Fruit fly (Drosophila melanogaster) whole organism, embryonic: Measurements from ENCODE around the gene pHCl-1.
A peak's percentile ranks its signal among the peaks of the same experiment; 100 is the strongest.

Experiments used
- ATbp ChIP-seq: fragments of 200-800 bp; sonication (Bioruptor generic); optimal IDR thresholded peaks from 2 replicates; lab custom pipeline; 2017; ENCODE audit warnings: missing biosample characterization, mild to moderate bottlenecking, missing genetic modification characterization, missing genetic modification reagents
- Atf-2 ChIP-seq: fragments of 200-800 bp; sonication (Bioruptor generic); optimal IDR thresholded peaks from 2 replicates; lab custom pipeline; 2016; ENCODE audit warnings: missing biosample characterization, missing genetic modification characterization
- C15 ChIP-seq: fragments of 200-800 bp; sonication (Bioruptor generic); IDR thresholded peaks from 3 replicates; pipeline ENCODE4 v1.3.6; 2022; ENCODE audit warnings: missing biosample characterization, missing genetic modification characterization
- CG10959 ChIP-seq: fragments of 200-800 bp; sonication (Bioruptor generic); IDR thresholded peaks from 2 replicates; pipeline ENCODE4 v1.3.6; 2022; ENCODE audit warnings: missing biosample characterization, missing genetic modification characterization
- CG13296 ChIP-seq: fragments of 200-800 bp; sonication (Bioruptor generic); optimal IDR thresholded peaks from 3 replicates; lab custom pipeline; 2018; ENCODE audit warnings: missing biosample characterization, mild to moderate bottlenecking, missing genetic modification characterization
- CG14014 ChIP-seq: fragments of 200-800 bp; sonication (Bioruptor generic); IDR thresholded peaks from 2 replicates; pipeline ENCODE4 v1.3.6; 2022; ENCODE audit warnings: missing biosample characterization, missing genetic modification characterization
- CG15011 ChIP-seq: fragments of 200-800 bp; sonication (Bioruptor generic); optimal IDR thresholded peaks from 3 replicates; lab custom pipeline; 2018; ENCODE audit warnings: missing biosample characterization, mild to moderate bottlenecking, missing genetic modification characterization
- CG17385 ChIP-seq: fragments of 200-800 bp; sonication (Bioruptor generic); optimal IDR thresholded peaks from 3 replicates; lab custom pipeline; 2018; ENCODE audit warnings: missing biosample characterization, mild to moderate bottlenecking, missing genetic modification characterization
- CG1792 ChIP-seq: fragments of 200-800 bp; sonication (Bioruptor generic); optimal IDR thresholded peaks from 2 replicates; lab custom pipeline; 2016; ENCODE audit warnings: missing biosample characterization, missing genetic modification characterization
- CG2120 ChIP-seq: fragments of 200-800 bp; sonication (Bioruptor generic); optimal IDR thresholded peaks from 3 replicates; lab custom pipeline; 2016; ENCODE audit warnings: missing biosample characterization, missing genetic modification characterization
- CG2129 ChIP-seq: fragments of 200-800 bp; sonication (Bioruptor generic); IDR thresholded peaks from 2 replicates; pipeline ENCODE4 v1.3.6; 2022; ENCODE audit warnings: missing biosample characterization, missing genetic modification characterization; ENCODE audit not compliant: partially characterized antibody
- CG33213 ChIP-seq: fragments of 200-800 bp; sonication (Bioruptor generic); optimal IDR thresholded peaks from 3 replicates; lab custom pipeline; 2016; ENCODE audit warnings: missing biosample characterization, missing genetic modification characterization
- CG33557 ChIP-seq: fragments of 200-800 bp; sonication (Bioruptor generic); optimal IDR thresholded peaks from 2 replicates; lab custom pipeline; 2019; ENCODE audit warnings: missing biosample characterization, mild to moderate bottlenecking, missing genetic modification characterization, moderate library complexity
- CG5180 ChIP-seq: fragments of 200-800 bp; sonication (Bioruptor generic); optimal IDR thresholded peaks from 3 replicates; lab custom pipeline; 2017; ENCODE audit warnings: missing biosample characterization, missing genetic modification characterization, mild to moderate bottlenecking, moderate library complexity, missing genetic modification reagents
- CG7839 ChIP-seq: fragments of 200-800 bp; sonication (Bioruptor generic); optimal IDR thresholded peaks from 3 replicates; lab custom pipeline; 2018; ENCODE audit warnings: missing biosample characterization, mild to moderate bottlenecking, missing genetic modification characterization, moderate library complexity
- CG9437 ChIP-seq: fragments of 200-800 bp; sonication (Bioruptor generic); optimal IDR thresholded peaks from 2 replicates; lab custom pipeline; 2018; ENCODE audit warnings: missing biosample characterization, mild to moderate bottlenecking, missing genetic modification characterization
- CG9727 ChIP-seq: fragments of 200-800 bp; sonication (Bioruptor generic); optimal IDR thresholded peaks from 3 replicates; lab custom pipeline; 2017; ENCODE audit warnings: missing biosample characterization, mild to moderate bottlenecking, missing genetic modification characterization
- CG9932 ChIP-seq: fragments of 200-800 bp; sonication (Bioruptor generic); IDR thresholded peaks from 2 replicates; pipeline ENCODE4 v1.3.6; 2022; ENCODE audit warnings: missing biosample characterization, missing genetic modification characterization
- Dip3 ChIP-seq: fragments of 200-800 bp; sonication (Bioruptor generic); optimal IDR thresholded peaks from 3 replicates; lab custom pipeline; 2016; ENCODE audit warnings: missing biosample characterization, missing genetic modification characterization
- GATAe ChIP-seq: fragments of 200-800 bp; sonication (Bioruptor generic); conservative IDR thresholded peaks from 2 replicates; pipeline ENCODE4 v1.3.6; 2022; ENCODE audit warnings: missing biosample characterization, missing genetic modification characterization
- HLH54F ChIP-seq: fragments of 200-800 bp; sonication (Bioruptor generic); optimal IDR thresholded peaks from 3 replicates; lab custom pipeline; 2016; ENCODE audit warnings: missing biosample characterization, missing genetic modification characterization
- Hr3 ChIP-seq: fragments of 200-800 bp; sonication (Bioruptor generic); optimal IDR thresholded peaks from 3 replicates; lab custom pipeline; 2016; ENCODE audit warnings: missing biosample characterization, missing genetic modification characterization
- MTF-1 ChIP-seq: fragments of 200-800 bp; sonication (Bioruptor generic); optimal IDR thresholded peaks from 2 replicates; lab custom pipeline; 2018; ENCODE audit warnings: missing biosample characterization, mild to moderate bottlenecking, missing genetic modification characterization, borderline replicate concordance
- NC2α ChIP-seq: fragments of 200-800 bp; sonication (Bioruptor generic); optimal IDR thresholded peaks from 2 replicates; lab custom pipeline; 2016; ENCODE audit warnings: missing biosample characterization, missing genetic modification characterization
- NFAT ChIP-seq: fragments of 200-800 bp; sonication (Bioruptor generic); IDR thresholded peaks from 2 replicates; pipeline ENCODE4 v1.3.6; 2022; ENCODE audit warnings: missing biosample characterization, missing genetic modification characterization
- NfI ChIP-seq: fragments of 200-800 bp; sonication (Bioruptor generic); optimal IDR thresholded peaks from 3 replicates; lab custom pipeline; 2018; ENCODE audit warnings: missing biosample characterization, mild to moderate bottlenecking, missing genetic modification characterization, moderate library complexity
- Rfx ChIP-seq: fragments of 200-800 bp; sonication (Bioruptor generic); IDR thresholded peaks from 2 replicates; pipeline ENCODE4 v1.3.6; 2022; ENCODE audit warnings: missing biosample characterization, missing genetic modification characterization
- YL-1 ChIP-seq: fragments of 200-800 bp; sonication (Bioruptor generic); optimal IDR thresholded peaks from 3 replicates; lab custom pipeline; 2017; ENCODE audit warnings: missing biosample characterization, mild to moderate bottlenecking, missing genetic modification characterization
- abd-A ChIP-seq: fragments of 200-800 bp; sonication (Bioruptor generic); optimal IDR thresholded peaks from 3 replicates; lab custom pipeline; 2019; ENCODE audit warnings: missing biosample characterization, mild to moderate bottlenecking, missing genetic modification characterization, moderate library complexity
- amos ChIP-seq: fragments of 200-800 bp; sonication (Bioruptor generic); IDR thresholded peaks from 2 replicates; pipeline ENCODE4 v1.3.6; 2022; ENCODE audit warnings: missing biosample characterization, missing genetic modification characterization; ENCODE audit not compliant: partially characterized antibody
- caup ChIP-seq: fragments of 200-800 bp; sonication (Bioruptor generic); optimal IDR thresholded peaks from 3 replicates; lab custom pipeline; 2017; ENCODE audit warnings: missing biosample characterization, mild to moderate bottlenecking, missing genetic modification characterization, moderate library complexity; ENCODE audit not compliant: severe bottlenecking
- croc ChIP-seq: fragments of 200-800 bp; sonication (Bioruptor generic); conservative IDR thresholded peaks from 3 replicates; pipeline ENCODE4 v1.3.6; 2022; ENCODE audit warnings: missing biosample characterization, missing genetic modification characterization
- eyg ChIP-seq: fragments of 200-800 bp; sonication (Bioruptor generic); optimal IDR thresholded peaks from 3 replicates; lab custom pipeline; 2016; ENCODE audit warnings: missing biosample characterization, missing genetic modification characterization
- fu2 ChIP-seq: fragments of 200-800 bp; sonication (Bioruptor generic); optimal IDR thresholded peaks from 2 replicates; lab custom pipeline; 2016; ENCODE audit warnings: missing biosample characterization, missing genetic modification characterization
- hkb ChIP-seq, 2 experiments: fragments of 200-800 bp in 1 of 2; fragments of >200 bp in 1 of 2; sonication (Bioruptor generic) in 1 of 2; IDR thresholded peaks in 1 of 2; optimal IDR thresholded peaks in 1 of 2; 2 replicates each; pipeline versions ENCODE4 v1.3.6 to Lab custom; 2017 to 2022; ENCODE audit warnings: missing biosample characterization in 1 of 2, missing genetic modification characterization in 1 of 2
- jumu ChIP-seq: fragments of 200-800 bp; sonication (Bioruptor generic); optimal IDR thresholded peaks from 3 replicates; lab custom pipeline; 2016; ENCODE audit warnings: missing biosample characterization, missing genetic modification characterization
- pan ChIP-seq, 4 experiments: fragments of >200 bp in 3 of 4; fragments of 200-800 bp in 1 of 4; sonication (Bioruptor generic) in 1 of 4; optimal IDR thresholded peaks in 3 of 4; IDR thresholded peaks in 1 of 4; 2 replicates each; pipeline versions ENCODE4 v1.3.6 to Lab custom; 2017 to 2022; ENCODE audit warnings: missing biosample characterization in 2 of 4, missing genetic modification characterization in 2 of 4, mixed read lengths in 1 of 4
- pnt ChIP-seq: fragments of 200-800 bp; sonication (Bioruptor generic); optimal IDR thresholded peaks from 3 replicates; lab custom pipeline; 2016; ENCODE audit warnings: missing biosample characterization, missing genetic modification characterization
- prd ChIP-seq, 3 experiments: fragments of >200 bp in 2 of 3; fragments of 200-800 bp in 1 of 3; sonication (Bioruptor generic) in 1 of 3; optimal IDR thresholded peaks in 2 of 3; IDR thresholded peaks in 1 of 3; 2 replicates in 2 of 3; 3 replicates in 1 of 3; pipeline versions ENCODE4 v1.3.6 to Lab custom; 2017 to 2022; ENCODE audit warnings: missing biosample characterization in 1 of 3, missing genetic modification characterization in 1 of 3
- ranshi ChIP-seq: fragments of 200-800 bp; sonication (Bioruptor generic); IDR thresholded peaks from 2 replicates; pipeline ENCODE4 v1.3.6; 2022; ENCODE audit warnings: missing biosample characterization, missing genetic modification characterization
- sob ChIP-seq: fragments of 200-800 bp; sonication (Bioruptor generic); IDR thresholded peaks from 2 replicates; pipeline ENCODE4 v1.3.6; 2022; ENCODE audit warnings: missing biosample characterization, missing genetic modification characterization
- tap ChIP-seq: fragments of 200-800 bp; optimal IDR thresholded peaks from 3 replicates; lab custom pipeline; 2019; ENCODE audit warnings: missing biosample characterization, mild to moderate bottlenecking, missing genetic modification characterization, moderate library complexity
- tin ChIP-seq: fragments of 200-800 bp; sonication (Bioruptor generic); optimal IDR thresholded peaks from 3 replicates; lab custom pipeline; 2016; ENCODE audit warnings: missing biosample characterization, missing genetic modification characterization
- tll ChIP-seq, 2 experiments: fragments of 200-800 bp in 1 of 2; fragments of >200 bp in 1 of 2; sonication (Bioruptor generic) in 1 of 2; optimal IDR thresholded peaks; 2 replicates each; lab custom pipeline; 2017 to 2019; ENCODE audit warnings: missing biosample characterization in 2 of 2, missing genetic modification characterization in 2 of 2, mild to moderate bottlenecking in 1 of 2, moderate library complexity in 1 of 2
- toy ChIP-seq: fragments of 200-800 bp; sonication (Bioruptor generic); IDR thresholded peaks from 2 replicates; pipeline ENCODE4 v1.3.6; 2022; ENCODE audit warnings: missing biosample characterization, missing genetic modification characterization
- vnd ChIP-seq: fragments of 200-800 bp; sonication (Bioruptor generic); IDR thresholded peaks from 3 replicates; pipeline ENCODE4 v1.3.6; 2022; ENCODE audit warnings: missing biosample characterization, missing genetic modification characterization; ENCODE audit not compliant: partially characterized antibody
- zf30C ChIP-seq: fragments of 200-800 bp; sonication (Bioruptor generic); optimal IDR thresholded peaks from 3 replicates; lab custom pipeline; 2018; ENCODE audit warnings: missing biosample characterization, mild to moderate bottlenecking, missing genetic modification characterization

pHCl-1 gene

DNA sequence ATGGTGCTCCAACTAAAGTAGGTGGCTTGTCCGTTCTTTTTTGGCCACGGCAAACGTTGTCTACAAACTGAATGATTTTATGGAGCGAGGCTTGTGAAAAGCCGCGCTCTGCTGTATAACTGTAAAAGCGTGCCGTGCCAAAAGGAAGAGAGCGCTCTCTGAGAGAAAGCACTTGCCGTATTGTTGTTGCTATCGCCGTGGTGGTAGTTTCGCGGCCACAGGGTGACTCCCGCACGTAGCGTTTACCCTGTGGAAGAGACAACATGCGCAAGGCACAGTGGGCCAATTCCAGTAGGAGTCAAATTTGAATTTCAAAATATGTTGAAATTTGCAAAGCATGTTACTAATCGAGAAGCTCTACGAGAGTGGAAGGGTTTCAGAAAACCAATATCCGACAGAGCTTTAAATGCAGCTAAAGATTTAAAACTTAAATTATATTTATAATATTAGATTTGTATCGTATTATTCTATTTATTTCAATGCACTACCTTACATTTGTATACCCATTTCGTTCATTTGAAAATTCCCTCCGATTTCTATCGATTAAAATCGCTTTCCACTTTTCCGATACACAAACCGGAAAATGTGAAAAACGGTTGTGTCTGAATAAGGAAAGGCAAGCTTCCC, 26.1 kb upstream of the pHCl-1 start, which contains the start of gene sff (continued):
- TF ChIP-seq CG9727 (GFP tag; lab: Kevin White, UChicago) (peak; percentile 90), NC2α (peak; percentile 9), NFAT (GFP tag; lab: Robert Waterston, UW) (peak; percentile 74), CG15011 (GFP tag; lab: Kevin White, UChicago) (peak; percentile 62), eyg (GFP tag; lab: Kevin White, UChicago) (peak; percentile 43), CG14014 (GFP tag; lab: Robert Waterston, UW) (peak; percentile 81), prd (optimal IDR thresholded peaks at IDR 0.05; lab: Kevin White, UChicago) (no peak), prd (GFP tag; IDR thresholded peaks at IDR 0.05; lab: Robert Waterston, UW) (peak; percentile 94), hkb (optimal IDR thresholded peaks at IDR 0.05; lab: Kevin White, UChicago) (no peak), hkb (GFP tag; IDR thresholded peaks at IDR 0.05; lab: Robert Waterston, UW) (peak; percentile 93), ATbp (GFP tag; lab: Kevin White, UChicago) (peak; percentile 81), tll (GFP tag; optimal IDR thresholded peaks at IDR 0.05; lab: Kevin White, UChicago) (peak in 1 of 2 experiments; percentile 75), HLH54F (GFP tag; lab: Kevin White, UChicago) (peak; percentile 66), CG5180 (GFP tag; lab: Kevin White, UChicago) (peak; percentile 58), C15 (GFP tag; lab: Robert Waterston, UW) (peak; percentile 65; the same call in 1 of the 3 replicates), jumu (GFP tag; lab: Kevin White, UChicago) (peak; percentile 58), Atf-2 (GFP tag; lab: Kevin White, UChicago) (peak; percentile 52), ranshi (GFP tag; lab: Robert Waterston, UW) (peak; percentile 86; the same call in 1 of the 2 replicates), caup (GFP tag; lab: Kevin White, UChicago) (peak; percentile 85), toy (peak; percentile 62; the same call in 1 of the 2 replicates), vnd (0 out of 3 replicates have a peak, but pooled peaks have one; percentile 20), pan (optimal IDR thresholded peaks at IDR 0.05; lab: Kevin White, UChicago) (no peak), pan (GFP tag; optimal IDR thresholded peaks at IDR 0.05 in 1 of 2, IDR thresholded peaks at IDR 0.05 in 1 of 2) (peak in 1 of 2 experiments; percentile 87), GATAe (GFP tag; lab: Robert Waterston, UW) (no peak; the same call in 1 of the 2 replicates), Rfx (GFP tag; lab: Robert Waterston, UW) (peak; percentile 88), tap (peak; percentile 80), tin (GFP tag; lab: Kevin White, UChicago) (peak; percentile 90), YL-1 (GFP tag; lab: Kevin White, UChicago) (peak; percentile 49), CG33557 (GFP tag; lab: Kevin White, UChicago) (peak; percentile 89), CG17385 (peak; percentile 81), pnt (peak; percentile 70), CG2120 (GFP tag; lab: Kevin White, UChicago) (peak; percentile 74), CG13296 (GFP tag; lab: Kevin White, UChicago) (peak; percentile 85), CG2129 (GFP tag; lab: Robert Waterston, UW) (no peak), zf30C (GFP tag; lab: Kevin White, UChicago) (peak; percentile 31), CG10959 (GFP tag; lab: Robert Waterston, UW) (peak; percentile 81), croc (GFP tag; lab: Robert Waterston, UW) (peak; percentile 88), amos (GFP tag; lab: Robert Waterston, UW) (no peak; the same call in 1 of the 2 replicates), CG1792 (GFP tag; lab: Kevin White, UChicago) (no peak), NfI (peak; percentile 89), abd-A (tag; lab: Kevin White, UChicago) (no peak), CG33213 (GFP tag; lab: Kevin White, UChicago) (peak; percentile 20), CG9932 (peak; percentile 85), MTF-1 (GFP tag; lab: Kevin White, UChicago) (peak; percentile 87), CG7839 (tag; lab: Kevin White, UChicago) (peak; percentile 87), sob (peak; percentile 82), Hr3 (GFP tag; lab: Kevin White, UChicago) (peak; percentile 89), Dip3 (peak; percentile 56), CG9437 (peak; percentile 77), fu2 (peak; percentile 43)
